Worm (Caenorhabditis elegans) whole organism, mixed stage, embryonic: ENCODE measurements around the gene bath-46.

Source experiments
- ceh-39 ChIP-seq: fragments of 150-350 bp; optimal IDR thresholded peaks from 2 replicates; lab custom pipeline; 2014; ENCODE audit warnings: missing biosample characterization, missing genetic modification characterization
- ceh-43 ChIP-seq: fragments of 200-800 bp; sonication (Bioruptor generic); optimal IDR thresholded peaks from 2 replicates; lab custom pipeline; 2018; ENCODE audit warnings: mild to moderate bottlenecking, missing genetic modification characterization, moderate library complexity, missing compliant biosample characterization
- elt-1 ChIP-seq: sonication (generic microtip); optimal IDR thresholded peaks from 2 replicates; lab custom pipeline; 2017; ENCODE audit warnings: missing genetic modification characterization, mild to moderate bottlenecking, missing compliant biosample characterization, antibody characterized with exemption, moderate library complexity, borderline replicate concordance; ENCODE audit not compliant: insufficient read depth
- ham-2 ChIP-seq: fragments of 200-800 bp; sonication (Bioruptor generic); optimal IDR thresholded peaks from 2 replicates; lab custom pipeline; 2018; ENCODE audit warnings: mild to moderate bottlenecking, missing genetic modification characterization, missing compliant biosample characterization
- mab-5 ChIP-seq: fragments of 150-350 bp; optimal IDR thresholded peaks from 2 replicates; lab custom pipeline; 2014; ENCODE audit warnings: missing biosample characterization, missing genetic modification characterization
- nhr-2 ChIP-seq: fragments of 150-350 bp; optimal IDR thresholded peaks from 2 replicates; lab custom pipeline; 2014; ENCODE audit warnings: missing biosample characterization, missing genetic modification characterization
- nhr-237 ChIP-seq: fragments of 150-350 bp; optimal IDR thresholded peaks from 2 replicates; lab custom pipeline; 2014; ENCODE audit warnings: missing biosample characterization, missing genetic modification characterization
- nhr-28 ChIP-seq: fragments of 150-350 bp; optimal IDR thresholded peaks from 2 replicates; lab custom pipeline; 2014; ENCODE audit warnings: missing biosample characterization, missing genetic modification characterization
- snpc-4 ChIP-seq: fragments of 150-350 bp; optimal IDR thresholded peaks from 2 replicates; lab custom pipeline; 2014; ENCODE audit warnings: missing biosample characterization, missing genetic modification characterization
- unc-39 ChIP-seq: fragments of 150-350 bp; optimal IDR thresholded peaks from 2 replicates; lab custom pipeline; 2014; ENCODE audit warnings: missing biosample characterization, missing genetic modification characterization
- unc-62 ChIP-seq: fragments of 150-350 bp; optimal IDR thresholded peaks from 2 replicates; lab custom pipeline; 2014; ENCODE audit warnings: missing biosample characterization, missing genetic modification reagents, missing genetic modification characterization
- zip-8 ChIP-seq: fragments of 150-350 bp; optimal IDR thresholded peaks from 2 replicates; lab custom pipeline; 2014; ENCODE audit warnings: missing biosample characterization, missing genetic modification characterization
- ztf-11 ChIP-seq: fragments of 150-350 bp; optimal IDR thresholded peaks from 2 replicates; lab custom pipeline; 2014; ENCODE audit warnings: missing biosample characterization, missing genetic modification characterization

ce11 chrII:1605010-1605409 is 7.3 kb downstream of the bath-46 start:
- no peak for TF ChIP-seq mab-5 (tag; lab: Kevin White, UChicago)
- TF ChIP-seq ceh-43 (GFP tag; lab: Kevin White, UChicago), result no peak
- no peak for TF ChIP-seq ceh-39
- TF ChIP-seq unc-62, result no peak
- no peak for TF ChIP-seq nhr-237 (tag; lab: Kevin White, UChicago)
- TF ChIP-seq zip-8 (tag; lab: Kevin White, UChicago), result no peak
- TF ChIP-seq snpc-4 (tag; lab: Kevin White, UChicago), result no peak
- no peak for TF ChIP-seq ham-2 (GFP tag; lab: Kevin White, UChicago)
- TF ChIP-seq elt-1 (tag; lab: Kevin White, UChicago), result peak; percentile 73
- TF ChIP-seq unc-39, result no peak
- no peak for TF ChIP-seq ztf-11
- TF ChIP-seq nhr-2, result no peak
- TF ChIP-seq nhr-28 (tag; lab: Kevin White, UChicago), result no peak
